Worm (Caenorhabditis elegans): Measurements from ENCODE around the gene F18E3.11.

DNA sequence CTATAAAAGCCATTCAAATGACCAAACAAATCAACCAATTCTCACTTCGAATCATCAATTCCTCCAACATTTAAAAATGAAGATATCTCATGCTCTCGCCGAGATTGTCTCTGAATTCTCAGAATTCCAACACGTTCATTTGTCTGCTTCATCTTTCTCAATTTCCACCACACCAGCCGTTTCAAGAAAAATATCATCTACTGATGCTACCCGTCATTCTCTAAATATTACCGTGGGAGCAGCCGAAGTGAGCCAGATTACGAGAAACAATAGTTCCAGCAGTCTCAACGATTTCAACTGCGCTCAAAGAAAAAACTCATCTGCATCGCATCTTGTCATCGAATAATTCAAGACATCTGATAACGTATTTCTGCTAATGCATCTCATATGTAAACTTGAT lies 1.6 kb downstream of the F18E3.11 start, which contains the start of gene F18E3.12:
- TF ChIP-seq him-1 (tag; optimal IDR thresholded peaks at IDR 0.05) (no peak), dao-5 (tag; optimal IDR thresholded peaks at IDR 0.05) (no peak)

Measured in whole organism, L4/young adult.